Worm (Caenorhabditis elegans): ENCODE measurements around the gene F46F5.7.

ce11 chrII:773830-774229 lies 46.6 kb downstream of the F46F5.7 start:
- TF ChIP-seq nhr-77 (tag; optimal IDR thresholded peaks at IDR 0.05), result no peak
- TF ChIP-seq unc-55 (GFP tag; optimal IDR thresholded peaks at IDR 0.05), result no peak
- TF ChIP-seq sma-9 (GFP tag; optimal IDR thresholded peaks at IDR 0.05), result no peak
- TF ChIP-seq sma-9 (tag; optimal IDR thresholded peaks at IDR 0.05), result no peak
- TF ChIP-seq nhr-11 (tag; optimal IDR thresholded peaks at IDR 0.05), result no peak
- no peak for TF ChIP-seq elt-1 (tag; optimal IDR thresholded peaks at IDR 0.05)
- no peak for TF ChIP-seq ztf-11 (tag; optimal IDR thresholded peaks at IDR 0.05)
- TF ChIP-seq lin-13 (GFP tag; optimal IDR thresholded peaks at IDR 0.05), result no peak
